Fruit fly (Drosophila melanogaster) whole organism, prepupa: ENCODE data around the gene Apc2.

Source experiments
- Blimp-1 ChIP-seq: fragments of 200-800 bp; sonication (Bioruptor generic); optimal IDR thresholded peaks from 3 replicates; lab custom pipeline; 2017; ENCODE audit warnings: missing biosample characterization, missing genetic modification characterization, mild to moderate bottlenecking, moderate library complexity, missing genetic modification reagents
- CG10669 ChIP-seq: fragments of 200-800 bp; sonication (Bioruptor generic); optimal IDR thresholded peaks from 3 replicates; lab custom pipeline; 2018; ENCODE audit warnings: missing biosample characterization, mild to moderate bottlenecking, missing genetic modification characterization, moderate library complexity
- CG11294 ChIP-seq: fragments of 200-800 bp; sonication (Bioruptor generic); IDR thresholded peaks from 2 replicates; pipeline ENCODE4 v1.3.6; 2022; ENCODE audit warnings: missing biosample characterization, missing genetic modification characterization
- CG11762 ChIP-seq: fragments of 200-800 bp; sonication (Bioruptor generic); optimal IDR thresholded peaks from 3 replicates; lab custom pipeline; 2016; ENCODE audit warnings: missing biosample characterization, missing genetic modification characterization; ENCODE audit not compliant: insufficient read depth
- CG11902 ChIP-seq: fragments of 200-800 bp; sonication (Bioruptor generic); optimal IDR thresholded peaks from 3 replicates; lab custom pipeline; 2016; ENCODE audit warnings: missing biosample characterization, missing genetic modification characterization
- CG1621 ChIP-seq: fragments of 200-800 bp; sonication (Bioruptor generic); optimal IDR thresholded peaks from 3 replicates; lab custom pipeline; 2018; ENCODE audit warnings: missing biosample characterization, mild to moderate bottlenecking, missing genetic modification characterization
- CG16779 ChIP-seq: fragments of 200-800 bp; sonication (Bioruptor generic); optimal IDR thresholded peaks from 3 replicates; lab custom pipeline; 2017; ENCODE audit warnings: missing biosample characterization, mild to moderate bottlenecking, missing genetic modification characterization
- CG3032 ChIP-seq: fragments of 200-800 bp; optimal IDR thresholded peaks from 2 replicates; lab custom pipeline; 2019; ENCODE audit warnings: missing biosample characterization, mild to moderate bottlenecking, missing genetic modification characterization, moderate library complexity
- CG32006 ChIP-seq: fragments of 200-800 bp; sonication (Bioruptor generic); optimal IDR thresholded peaks from 3 replicates; lab custom pipeline; 2017; ENCODE audit warnings: missing biosample characterization, mild to moderate bottlenecking, missing genetic modification characterization
- CG34406 ChIP-seq: fragments of 200-800 bp; sonication (Bioruptor generic); optimal IDR thresholded peaks from 3 replicates; lab custom pipeline; 2016; ENCODE audit warnings: missing biosample characterization, missing genetic modification characterization
- CG4318 ChIP-seq: fragments of 200-800 bp; sonication (Bioruptor generic); optimal IDR thresholded peaks from 3 replicates; lab custom pipeline; 2017; ENCODE audit warnings: missing biosample characterization, mild to moderate bottlenecking, missing genetic modification characterization
- CG6163 ChIP-seq: fragments of 200-800 bp; sonication (Bioruptor generic); IDR thresholded peaks from 3 replicates; pipeline ENCODE4 v1.3.6; 2022; ENCODE audit warnings: missing biosample characterization, missing genetic modification characterization
- CG6276 ChIP-seq: fragments of 200-800 bp; sonication (Bioruptor generic); optimal IDR thresholded peaks from 2 replicates; lab custom pipeline; 2017; ENCODE audit warnings: missing biosample characterization, mild to moderate bottlenecking, missing genetic modification characterization
- CG6792 ChIP-seq: fragments of 200-800 bp; sonication (Bioruptor generic); optimal IDR thresholded peaks from 3 replicates; lab custom pipeline; 2016; ENCODE audit warnings: missing biosample characterization, missing genetic modification characterization
- CG6808 ChIP-seq: fragments of 200-800 bp; sonication (Bioruptor generic); optimal IDR thresholded peaks from 3 replicates; lab custom pipeline; 2017; ENCODE audit warnings: missing biosample characterization, missing genetic modification characterization, mild to moderate bottlenecking, moderate library complexity, missing genetic modification reagents
- CG6854 ChIP-seq: fragments of 200-800 bp; sonication (Bioruptor generic); optimal IDR thresholded peaks from 2 replicates; lab custom pipeline; 2017; ENCODE audit warnings: missing biosample characterization, mild to moderate bottlenecking, missing genetic modification characterization
- CG8119 ChIP-seq: fragments of 200-800 bp; sonication (Bioruptor generic); IDR thresholded peaks from 3 replicates; pipeline ENCODE4 v1.3.6; 2022; ENCODE audit warnings: missing biosample characterization, missing genetic modification characterization
- CG8319 ChIP-seq: fragments of 200-800 bp; sonication (Bioruptor generic); optimal IDR thresholded peaks from 3 replicates; lab custom pipeline; 2016; ENCODE audit warnings: missing biosample characterization, missing genetic modification characterization
- CG9139 ChIP-seq: fragments of 200-800 bp; sonication (Bioruptor generic); optimal IDR thresholded peaks from 3 replicates; lab custom pipeline; 2017; ENCODE audit warnings: missing biosample characterization, mild to moderate bottlenecking, missing genetic modification characterization
- Eip75B ChIP-seq: fragments of 200-800 bp; sonication (Bioruptor generic); optimal IDR thresholded peaks from 3 replicates; lab custom pipeline; 2016; ENCODE audit warnings: missing biosample characterization, missing genetic modification characterization
- Eip93F ChIP-seq: fragments of 200-800 bp; sonication (Bioruptor generic); optimal IDR thresholded peaks from 2 replicates; lab custom pipeline; 2016; ENCODE audit warnings: missing biosample characterization, mild to moderate bottlenecking, missing genetic modification characterization
- Ets21C ChIP-seq: fragments of 200-800 bp; sonication (Bioruptor generic); optimal IDR thresholded peaks from 3 replicates; lab custom pipeline; 2016; ENCODE audit warnings: missing biosample characterization, missing genetic modification characterization
- Gug ChIP-seq: fragments of 200-800 bp; sonication (Bioruptor generic); IDR thresholded peaks from 2 replicates; pipeline ENCODE4 v1.3.6; 2022; ENCODE audit warnings: missing biosample characterization, missing genetic modification characterization
- Hr39 ChIP-seq: fragments of 200-800 bp; sonication (Bioruptor generic); optimal IDR thresholded peaks from 2 replicates; lab custom pipeline; 2016; ENCODE audit warnings: missing biosample characterization, missing genetic modification characterization
- Hr4 ChIP-seq: fragments of 200-800 bp; sonication (Bioruptor generic); optimal IDR thresholded peaks from 3 replicates; lab custom pipeline; 2016; ENCODE audit warnings: missing biosample characterization, missing genetic modification characterization
- Lpt ChIP-seq: fragments of 200-800 bp; sonication (Bioruptor generic); optimal IDR thresholded peaks from 3 replicates; lab custom pipeline; 2016; ENCODE audit warnings: missing biosample characterization, missing genetic modification characterization
- OdsH ChIP-seq: fragments of 200-800 bp; sonication (Bioruptor generic); optimal IDR thresholded peaks from 3 replicates; lab custom pipeline; 2016; ENCODE audit warnings: missing biosample characterization, missing genetic modification characterization
- Smox ChIP-seq: fragments of 200-800 bp; sonication (Bioruptor generic); optimal IDR thresholded peaks from 3 replicates; lab custom pipeline; 2016; ENCODE audit warnings: missing biosample characterization, missing genetic modification characterization
- Sox14 ChIP-seq: fragments of 200-800 bp; sonication (Bioruptor generic); optimal IDR thresholded peaks from 3 replicates; lab custom pipeline; 2016; ENCODE audit warnings: missing biosample characterization, missing genetic modification characterization
- Sox15 ChIP-seq: fragments of 200-800 bp; sonication (Bioruptor generic); optimal IDR thresholded peaks from 3 replicates; lab custom pipeline; 2016; ENCODE audit warnings: missing biosample characterization, missing genetic modification characterization
- achi ChIP-seq: fragments of 200-800 bp; sonication (Bioruptor generic); optimal IDR thresholded peaks from 3 replicates; lab custom pipeline; 2016; ENCODE audit warnings: missing biosample characterization, missing genetic modification characterization
- dac ChIP-seq: fragments of 200-800 bp; sonication (Bioruptor generic); optimal IDR thresholded peaks from 2 replicates; lab custom pipeline; 2017; ENCODE audit warnings: missing biosample characterization, mild to moderate bottlenecking, missing genetic modification characterization
- esn ChIP-seq: fragments of 200-800 bp; sonication (Bioruptor generic); optimal IDR thresholded peaks from 2 replicates; lab custom pipeline; 2016; ENCODE audit warnings: missing biosample characterization, mild to moderate bottlenecking, missing genetic modification characterization, moderate library complexity
- fd59A ChIP-seq: fragments of 200-800 bp; sonication (Bioruptor generic); optimal IDR thresholded peaks from 2 replicates; lab custom pipeline; 2017; ENCODE audit warnings: missing biosample characterization, mild to moderate bottlenecking, missing genetic modification characterization, missing genetic modification reagents
- fd85E ChIP-seq: fragments of 200-800 bp; sonication (Bioruptor generic); optimal IDR thresholded peaks from 3 replicates; lab custom pipeline; 2016; ENCODE audit warnings: missing biosample characterization, missing genetic modification characterization
- lz ChIP-seq: fragments of 200-800 bp; sonication (Bioruptor generic); optimal IDR thresholded peaks from 3 replicates; lab custom pipeline; 2016; ENCODE audit warnings: missing biosample characterization, missing genetic modification characterization
- net ChIP-seq: fragments of 200-800 bp; sonication (Bioruptor generic); optimal IDR thresholded peaks from 3 replicates; lab custom pipeline; 2016; ENCODE audit warnings: missing biosample characterization, missing genetic modification characterization
- pdm3 ChIP-seq: fragments of 200-800 bp; sonication (Bioruptor generic); optimal IDR thresholded peaks from 3 replicates; lab custom pipeline; 2016; ENCODE audit warnings: missing biosample characterization, missing genetic modification characterization
- salr ChIP-seq, 2 experiments: fragments of 200-800 bp; sonication (Bioruptor generic); optimal IDR thresholded peaks; 3 replicates each; lab custom pipeline; 2016 to 2018; ENCODE audit warnings: missing biosample characterization in 2 of 2, missing genetic modification characterization in 2 of 2, mild to moderate bottlenecking in 1 of 2
- ss ChIP-seq, 2 experiments: fragments of 200-800 bp; sonication (Bioruptor generic); optimal IDR thresholded peaks; 2 replicates in 1 of 2; 3 replicates in 1 of 2; lab custom pipeline; 2017 to 2018; ENCODE audit warnings: mild to moderate bottlenecking in 2 of 2, missing biosample characterization in 2 of 2, missing genetic modification characterization in 2 of 2, moderate library complexity in 1 of 2
- svp ChIP-seq: fragments of 200-800 bp; sonication (Bioruptor generic); peaks from one replicate; lab custom pipeline; 2016; ENCODE audit warnings: missing biosample characterization, missing genetic modification characterization
- vri ChIP-seq: fragments of 200-800 bp; sonication (Bioruptor generic); optimal IDR thresholded peaks from 3 replicates; lab custom pipeline; 2016; ENCODE audit warnings: missing biosample characterization, mild to moderate bottlenecking, missing genetic modification characterization

Gene Apc2

DNA sequence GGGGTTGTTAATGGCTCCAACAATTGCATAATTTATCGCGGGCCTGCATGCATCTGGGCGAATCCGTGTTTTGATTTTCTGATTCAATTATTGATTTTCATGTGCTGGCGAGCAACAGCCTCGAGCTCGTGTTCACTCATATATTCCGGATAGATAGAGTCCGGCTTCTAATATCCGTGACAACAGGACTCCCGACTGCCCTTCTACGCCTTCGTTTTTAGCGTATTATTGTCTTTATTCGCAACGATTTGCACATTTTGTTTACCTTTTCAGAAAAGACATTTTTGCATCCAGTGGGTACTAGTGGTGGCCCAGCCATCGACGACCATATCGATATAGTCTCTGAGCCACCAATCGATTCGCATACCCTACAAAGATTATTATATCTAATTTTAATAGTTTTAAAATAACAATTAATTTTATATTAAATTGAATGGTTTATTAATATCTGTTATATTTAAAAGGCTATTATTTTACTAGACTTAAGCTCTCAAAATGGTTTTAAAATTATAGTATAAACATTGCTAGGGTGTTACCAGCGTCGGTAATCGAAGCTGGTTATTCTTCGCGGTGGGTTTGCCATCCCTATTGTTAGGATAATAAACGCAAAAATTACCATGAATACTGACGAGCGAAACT, 2.5 kb upstream of the Apc2 start, which contains the start of the genes Myo95E and TBC1d7 (continued):
- TF ChIP-seq fd59A, result peak; percentile 72
- TF ChIP-seq CG11762 (GFP tag; lab: Kevin White, UChicago), result peak; percentile 75
- peak in 1 of 2 experiments; percentile 80 for TF ChIP-seq salr (GFP tag; optimal IDR thresholded peaks at IDR 0.05; lab: Kevin White, UChicago)
- no peak for TF ChIP-seq Blimp-1 (GFP tag; lab: Kevin White, UChicago)
- TF ChIP-seq pdm3 (GFP tag; lab: Kevin White, UChicago), result no peak
- peak; percentile 84 for TF ChIP-seq net
- peak; percentile 73 for TF ChIP-seq Eip93F (GFP tag; lab: Kevin White, UChicago)
- TF ChIP-seq CG3032, result peak; percentile 92
- TF ChIP-seq CG6792, result peak; percentile 86
- TF ChIP-seq Gug (GFP tag; lab: Robert Waterston, UW), result peak; percentile 89
- peak; percentile 75 for TF ChIP-seq vri (GFP tag; lab: Kevin White, UChicago)
- peak; percentile 92 for TF ChIP-seq OdsH (GFP tag; lab: Kevin White, UChicago)
- TF ChIP-seq CG11902 (GFP tag; lab: Kevin White, UChicago), result peak; percentile 90
- peak; percentile 92 for TF ChIP-seq CG34406 (GFP tag; lab: Kevin White, UChicago)
- TF ChIP-seq lz (GFP tag; lab: Kevin White, UChicago), result peak; percentile 87
- TF ChIP-seq ss (GFP tag; optimal IDR thresholded peaks at IDR 0.05; lab: Kevin White, UChicago), result peak in 1 of 2 experiments; percentile 86
- peak; percentile 73 for TF ChIP-seq CG8319 (GFP tag; lab: Kevin White, UChicago)
- peak; percentile 74 for TF ChIP-seq CG16779
- TF ChIP-seq CG11294 (GFP tag; lab: Robert Waterston, UW), result peak; percentile 94
- TF ChIP-seq Sox14 (GFP tag; lab: Kevin White, UChicago), result no peak
- peak; percentile 93 for TF ChIP-seq CG6163 (GFP tag; lab: Robert Waterston, UW)
- TF ChIP-seq CG32006, result peak; percentile 91

DNA sequence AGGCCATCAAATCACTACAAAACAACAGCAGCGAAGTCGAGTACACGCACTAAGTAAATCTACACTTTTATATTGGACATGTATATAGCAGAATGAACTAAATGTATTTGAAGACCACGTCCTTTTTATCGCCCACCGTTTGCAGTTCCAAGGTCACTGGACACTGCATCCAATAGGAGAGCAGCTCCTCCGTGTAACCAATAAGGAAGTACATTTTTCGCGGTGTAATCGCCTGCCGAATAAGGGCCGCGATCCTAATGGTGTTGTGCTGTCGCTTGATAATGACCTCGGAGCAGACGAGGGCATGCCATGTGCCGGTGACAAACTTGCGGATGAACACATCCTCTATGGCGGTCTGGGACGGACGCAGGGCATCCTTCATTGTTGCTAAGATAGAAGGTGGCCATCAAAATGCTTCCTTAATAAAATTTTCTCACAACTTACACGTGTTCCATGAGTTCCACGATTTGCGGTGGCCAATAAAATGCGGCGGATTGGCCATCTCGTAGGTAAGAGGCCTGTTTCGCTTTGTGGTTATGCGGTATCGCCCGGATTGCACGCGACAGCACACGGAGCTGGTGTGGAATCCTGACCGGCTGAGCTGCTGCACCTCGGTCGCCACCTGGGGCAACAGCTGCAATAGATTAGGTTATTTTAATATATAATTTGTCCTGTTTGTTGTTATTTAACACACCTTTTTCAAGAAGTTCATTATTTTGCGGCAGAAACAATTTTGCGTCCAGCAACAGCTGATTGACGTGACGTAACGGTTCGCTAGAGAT, 801 bp upstream of the Apc2 start, which contains the start of gene mRpS24:
Gene mRpS24, minus strand, starts transcription at position 772 of the 782 bp plus-strand sequence.
- TF ChIP-seq CG6276 (no peak), lz (GFP tag; lab: Kevin White, UChicago) (no peak), fd59A (no peak)
- TF ChIP-seq, all 60 proteins: peak for 0

DNA sequence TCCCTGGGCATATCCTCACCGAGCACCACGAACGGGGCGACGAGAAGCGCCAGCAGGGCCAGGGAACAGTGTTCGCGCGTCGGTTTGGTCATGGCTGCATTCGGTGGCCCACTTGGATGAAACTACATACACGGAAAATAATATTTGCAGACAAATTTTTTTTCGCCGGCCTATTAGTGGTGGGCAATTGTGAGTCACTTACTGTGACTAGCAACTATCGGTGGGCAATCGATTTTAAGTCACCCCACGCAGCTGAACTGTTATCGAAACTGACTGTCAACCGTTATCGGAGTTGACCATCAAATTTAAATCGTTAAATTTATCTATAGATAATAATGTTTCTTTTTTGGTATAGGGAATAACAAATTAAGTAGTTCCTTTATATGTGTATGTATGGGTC, 5.6 kb downstream of the Apc2 start, which contains the start of gene CG5510:
Gene CG5510, minus strand, starts transcription at position 201 of the 400 bp plus-strand sequence.
- no peak for TF ChIP-seq CG6163 (GFP tag; lab: Robert Waterston, UW)
- TF ChIP-seq salr (GFP tag; optimal IDR thresholded peaks at IDR 0.05; lab: Kevin White, UChicago), result no peak
- no peak for TF ChIP-seq Sox15 (GFP tag; lab: Kevin White, UChicago)
- TF ChIP-seq Lpt, result no peak
- no peak for TF ChIP-seq CG34406 (GFP tag; lab: Kevin White, UChicago)
- no peak for TF ChIP-seq CG10669 (GFP tag; lab: Kevin White, UChicago)
- TF ChIP-seq Eip75B, result peak; percentile 33
- TF ChIP-seq CG4318, result no peak
- no peak for TF ChIP-seq Hr39 (GFP tag; lab: Kevin White, UChicago)
- TF ChIP-seq ss (GFP tag; optimal IDR thresholded peaks at IDR 0.05; lab: Kevin White, UChicago), result no peak
- no peak for TF ChIP-seq Blimp-1 (GFP tag; lab: Kevin White, UChicago)
- TF ChIP-seq Sox14 (GFP tag; lab: Kevin White, UChicago), result peak; percentile 33
- peak; percentile 64 for TF ChIP-seq esn (GFP tag; lab: Kevin White, UChicago)
- peak; percentile 39 for TF ChIP-seq achi (GFP tag; lab: Kevin White, UChicago)
- TF ChIP-seq CG8119 (GFP tag; lab: Robert Waterston, UW), result no peak
- TF ChIP-seq pdm3 (GFP tag; lab: Kevin White, UChicago), result no peak
- TF ChIP-seq lz (GFP tag; lab: Kevin White, UChicago), result peak; percentile 47
- TF ChIP-seq CG9139 (GFP tag; lab: Kevin White, UChicago), result no peak
- TF ChIP-seq CG6276, result no peak
- TF ChIP-seq CG3032, result peak; percentile 44
- TF ChIP-seq OdsH (GFP tag; lab: Kevin White, UChicago), result no peak
- TF ChIP-seq svp (GFP tag; lab: Kevin White, UChicago), result no peak
- TF ChIP-seq vri (GFP tag; lab: Kevin White, UChicago), result no peak
- no peak for TF ChIP-seq Smox (GFP tag; lab: Kevin White, UChicago)
- no peak for TF ChIP-seq fd59A
- TF ChIP-seq CG6808 (GFP tag; lab: Kevin White, UChicago), result no peak
- no peak for TF ChIP-seq Eip93F (GFP tag; lab: Kevin White, UChicago)
- no peak for TF ChIP-seq Hr4 (GFP tag; lab: Kevin White, UChicago)
- no peak for TF ChIP-seq dac (GFP tag; lab: Kevin White, UChicago)
- no peak for TF ChIP-seq Gug (GFP tag; lab: Robert Waterston, UW)
- no peak for TF ChIP-seq CG1621
- TF ChIP-seq fd85E, result no peak
- no peak for TF ChIP-seq CG6854 (GFP tag; lab: Kevin White, UChicago)
- TF ChIP-seq Ets21C, result no peak
